Fruit fly (Drosophila melanogaster) whole organism, pupa: ENCODE data around the gene CG3984.

Source experiments
- CG10348 ChIP-seq: fragments of 200-800 bp; sonication (Bioruptor generic); IDR thresholded peaks from 2 replicates; pipeline ENCODE4 v1.3.6; 2022; ENCODE audit warnings: missing biosample characterization, missing genetic modification characterization
- CG12605 ChIP-seq: fragments of 200-800 bp; sonication (Bioruptor generic); IDR thresholded peaks from 2 replicates; pipeline ENCODE4 v1.3.6; 2022; ENCODE audit warnings: missing biosample characterization, missing genetic modification characterization
- CG13204 ChIP-seq: fragments of 200-800 bp; sonication (Bioruptor generic); optimal IDR thresholded peaks from 2 replicates; lab custom pipeline; 2018; ENCODE audit warnings: missing biosample characterization, mild to moderate bottlenecking, missing genetic modification characterization, moderate library complexity
- CG14655 ChIP-seq: fragments of 200-800 bp; sonication (Bioruptor generic); optimal IDR thresholded peaks from 3 replicates; lab custom pipeline; 2017; ENCODE audit warnings: mild to moderate bottlenecking, missing biosample characterization, missing genetic modification reagents, missing genetic modification characterization
- CG15710 ChIP-seq: fragments of 200-800 bp; sonication (Bioruptor generic); optimal IDR thresholded peaks from 2 replicates; lab custom pipeline; 2018; ENCODE audit warnings: missing biosample characterization, mild to moderate bottlenecking, missing genetic modification characterization, moderate library complexity
- CG17806 ChIP-seq: fragments of 200-800 bp; sonication (Bioruptor generic); optimal IDR thresholded peaks from 2 replicates; lab custom pipeline; 2018; ENCODE audit warnings: missing biosample characterization, mild to moderate bottlenecking, missing genetic modification characterization, moderate library complexity
- CG32121 ChIP-seq: fragments of 200-800 bp; sonication (Bioruptor generic); IDR thresholded peaks from 2 replicates; pipeline ENCODE4 v1.3.6; 2022; ENCODE audit warnings: missing biosample characterization, missing genetic modification characterization
- CG34367 ChIP-seq: fragments of 200-800 bp; sonication (Bioruptor generic); optimal IDR thresholded peaks from 2 replicates; lab custom pipeline; 2018; ENCODE audit warnings: missing biosample characterization, mild to moderate bottlenecking, missing genetic modification characterization
- CG4496 ChIP-seq: fragments of 200-800 bp; sonication (Bioruptor generic); IDR thresholded peaks from 3 replicates; pipeline ENCODE4 v1.3.6; 2022; ENCODE audit warnings: missing biosample characterization, missing genetic modification characterization
- CG8159 ChIP-seq: fragments of 200-800 bp; sonication (Bioruptor generic); optimal IDR thresholded peaks from 3 replicates; lab custom pipeline; 2018; ENCODE audit warnings: missing biosample characterization, mild to moderate bottlenecking, missing genetic modification characterization, moderate library complexity
- CG8301 ChIP-seq: fragments of 200-800 bp; sonication (Bioruptor generic); optimal IDR thresholded peaks from 2 replicates; lab custom pipeline; 2018; ENCODE audit warnings: missing biosample characterization, mild to moderate bottlenecking, missing genetic modification characterization
- CG9948 ChIP-seq: fragments of 200-800 bp; sonication (Bioruptor generic); optimal IDR thresholded peaks from 2 replicates; lab custom pipeline; 2018; ENCODE audit warnings: missing biosample characterization, mild to moderate bottlenecking, missing genetic modification characterization, moderate library complexity
- D1 ChIP-seq: fragments of 200-800 bp; sonication (Bioruptor generic); optimal IDR thresholded peaks from 2 replicates; lab custom pipeline; 2018; ENCODE audit warnings: missing biosample characterization, mild to moderate bottlenecking, missing genetic modification characterization, moderate library complexity
- EcR ChIP-seq: fragments of 200-800 bp; sonication (Bioruptor generic); optimal IDR thresholded peaks from 3 replicates; lab custom pipeline; 2019; ENCODE audit warnings: missing biosample characterization, missing genetic modification characterization, mild to moderate bottlenecking, moderate library complexity, missing genetic modification reagents
- Ets98B ChIP-seq: fragments of 200-800 bp; sonication (Bioruptor generic); IDR thresholded peaks from 2 replicates; pipeline ENCODE4 v1.3.6; 2022; ENCODE audit warnings: missing biosample characterization, missing genetic modification characterization
- Pif1A ChIP-seq: fragments of 200-800 bp; sonication (Bioruptor generic); optimal IDR thresholded peaks from 3 replicates; lab custom pipeline; 2016; ENCODE audit warnings: missing biosample characterization, missing genetic modification characterization
- Pif1B ChIP-seq: fragments of 200-800 bp; sonication (Bioruptor generic); optimal IDR thresholded peaks from 3 replicates; lab custom pipeline; 2016; ENCODE audit warnings: missing biosample characterization, missing genetic modification characterization
- Snoo ChIP-seq: fragments of 200-800 bp; sonication (Bioruptor generic); optimal IDR thresholded peaks from 3 replicates; lab custom pipeline; 2017; ENCODE audit warnings: missing biosample characterization, mild to moderate bottlenecking, missing genetic modification characterization, inconsistent platforms
- fd96Ca ChIP-seq: fragments of 200-800 bp; sonication (Bioruptor generic); IDR thresholded peaks from 3 replicates; pipeline ENCODE4 v1.3.6; 2022; ENCODE audit warnings: missing biosample characterization, missing genetic modification characterization
- gl ChIP-seq: fragments of 200-800 bp; sonication (Bioruptor generic); optimal IDR thresholded peaks from 2 replicates; lab custom pipeline; 2018; ENCODE audit warnings: missing biosample characterization, mild to moderate bottlenecking, missing genetic modification characterization
- rn ChIP-seq: fragments of 200-800 bp; sonication (Bioruptor generic); IDR thresholded peaks from 2 replicates; pipeline ENCODE4 v1.3.6; 2022; ENCODE audit warnings: missing biosample characterization, missing genetic modification characterization

The CG3984 gene

DNA sequence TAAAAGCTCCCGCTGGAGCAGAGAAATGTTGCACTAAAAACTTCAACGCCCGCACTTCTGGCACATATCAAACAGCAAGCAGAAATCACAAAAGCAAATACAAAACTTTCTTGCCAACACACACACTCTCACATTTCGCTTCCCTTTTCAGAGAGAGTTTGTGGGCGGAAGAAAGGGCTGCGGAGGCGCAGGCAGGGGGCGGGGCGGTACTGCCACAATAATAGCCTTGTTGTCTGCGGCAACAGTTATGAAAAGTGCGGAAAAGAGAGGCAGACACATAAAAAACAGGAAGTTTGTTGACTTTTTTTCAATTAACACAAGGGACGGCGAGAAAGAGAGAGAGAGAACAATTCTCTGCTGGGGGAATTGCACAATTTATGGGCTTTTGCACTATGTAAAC, 6.1 kb upstream of the CG3984 start:
- TF ChIP-seq EcR (GFP tag; lab: Kevin White, UChicago): peak; percentile 54
- no peak for TF ChIP-seq CG8301 (tag; lab: Kevin White, UChicago)
- peak; percentile 25 for TF ChIP-seq CG13204 (GFP tag; lab: Kevin White, UChicago)

DNA sequence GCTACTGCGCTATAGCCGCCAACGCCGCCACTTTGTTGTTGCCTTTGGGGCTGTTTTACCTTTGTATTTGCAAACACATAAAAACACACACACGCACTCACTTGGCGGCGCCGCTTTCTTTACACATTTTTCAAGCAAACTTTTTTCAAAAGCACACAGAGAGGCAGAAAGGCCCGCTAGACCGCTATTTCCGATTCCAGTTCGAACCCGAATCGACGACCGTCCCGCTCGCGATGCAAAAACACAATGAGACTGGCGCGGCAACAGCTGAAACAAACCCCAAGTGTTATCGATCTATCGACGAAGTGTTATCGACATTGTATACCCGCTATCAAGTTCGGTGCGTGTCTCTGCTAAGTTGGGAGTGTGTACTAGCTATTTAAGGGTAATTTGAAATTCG, 5.3 kb upstream of the CG3984 start, which contains the start of gene CG42788:
Gene CG42788, minus strand, starts transcription at position 250 of the 400 bp plus-strand sequence.
- TF ChIP-seq Pif1A (no peak), CG4496 (GFP tag; lab: Robert Waterston, UW) (no peak), Pif1B (GFP tag; lab: Kevin White, UChicago) (peak; percentile 33), EcR (GFP tag; lab: Kevin White, UChicago) (peak; percentile 59), Ets98B (GFP tag; lab: Robert Waterston, UW) (no peak), CG34367 (peak; percentile 15), fd96Ca (GFP tag; lab: Robert Waterston, UW) (no peak), CG10348 (GFP tag; lab: Robert Waterston, UW) (no peak), CG12605 (GFP tag; lab: Robert Waterston, UW) (no peak), CG9948 (tag; lab: Kevin White, UChicago) (peak; percentile 0), CG15710 (tag; lab: Kevin White, UChicago) (peak; percentile 33), rn (GFP tag; lab: Robert Waterston, UW) (no peak), CG8301 (tag; lab: Kevin White, UChicago) (no peak), Snoo (tag; lab: Kevin White, UChicago) (peak; percentile 80), CG13204 (GFP tag; lab: Kevin White, UChicago) (peak; percentile 82), gl (tag; lab: Kevin White, UChicago) (no peak), CG8159 (tag; lab: Kevin White, UChicago) (no peak)

DNA sequence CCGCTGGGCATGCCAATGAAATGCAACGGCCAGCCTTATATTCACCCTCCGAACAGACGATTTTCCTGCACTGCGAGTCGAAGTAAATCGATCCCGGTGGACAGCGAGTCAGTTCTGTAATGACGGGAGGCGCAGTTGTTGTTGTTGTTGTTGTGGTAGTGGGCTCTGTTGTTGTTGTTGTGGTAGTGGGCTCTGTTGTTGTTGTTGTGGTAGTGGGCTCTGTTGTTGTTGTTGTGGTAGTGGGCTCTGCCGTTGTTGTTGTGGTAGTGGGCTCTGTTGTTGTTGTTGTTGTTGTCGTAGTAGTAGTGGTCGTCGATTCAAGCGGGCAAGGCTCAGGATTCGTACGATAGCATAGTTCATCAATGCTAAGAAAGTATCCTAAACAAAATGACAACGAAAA, 933 bp upstream of the CG3984 start:
- TF ChIP-seq CG12605 (GFP tag; lab: Robert Waterston, UW) (no peak), fd96Ca (GFP tag; lab: Robert Waterston, UW) (no peak)
- TF ChIP-seq, all 21 proteins: peak for 0

DNA sequence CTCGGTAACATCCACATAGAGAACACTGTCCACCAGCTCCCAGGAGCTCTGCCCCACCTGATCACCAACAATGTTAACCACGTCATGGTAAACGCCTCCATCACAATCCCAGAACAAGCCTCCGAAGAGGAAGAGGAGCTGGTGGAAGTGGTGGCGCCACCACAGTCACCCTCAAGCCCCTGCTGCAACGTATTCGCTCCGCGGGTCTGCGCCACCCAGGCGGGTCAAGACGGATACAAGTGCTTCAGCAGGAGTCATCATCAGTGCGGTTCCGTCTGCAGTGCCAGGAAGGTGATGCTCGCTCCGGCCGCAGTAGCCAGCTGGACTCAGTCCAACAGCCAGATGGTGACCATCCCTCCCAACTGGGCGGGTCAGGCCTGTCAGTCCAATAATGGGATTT, 1.3 kb downstream of the CG3984 start:
- TF ChIP-seq CG17806 (tag; lab: Kevin White, UChicago) (no peak), rn (GFP tag; lab: Robert Waterston, UW) (no peak), CG32121 (no peak), Pif1A (no peak), Snoo (tag; lab: Kevin White, UChicago) (no peak)
- TF ChIP-seq, all 21 proteins: peak for 0

DNA sequence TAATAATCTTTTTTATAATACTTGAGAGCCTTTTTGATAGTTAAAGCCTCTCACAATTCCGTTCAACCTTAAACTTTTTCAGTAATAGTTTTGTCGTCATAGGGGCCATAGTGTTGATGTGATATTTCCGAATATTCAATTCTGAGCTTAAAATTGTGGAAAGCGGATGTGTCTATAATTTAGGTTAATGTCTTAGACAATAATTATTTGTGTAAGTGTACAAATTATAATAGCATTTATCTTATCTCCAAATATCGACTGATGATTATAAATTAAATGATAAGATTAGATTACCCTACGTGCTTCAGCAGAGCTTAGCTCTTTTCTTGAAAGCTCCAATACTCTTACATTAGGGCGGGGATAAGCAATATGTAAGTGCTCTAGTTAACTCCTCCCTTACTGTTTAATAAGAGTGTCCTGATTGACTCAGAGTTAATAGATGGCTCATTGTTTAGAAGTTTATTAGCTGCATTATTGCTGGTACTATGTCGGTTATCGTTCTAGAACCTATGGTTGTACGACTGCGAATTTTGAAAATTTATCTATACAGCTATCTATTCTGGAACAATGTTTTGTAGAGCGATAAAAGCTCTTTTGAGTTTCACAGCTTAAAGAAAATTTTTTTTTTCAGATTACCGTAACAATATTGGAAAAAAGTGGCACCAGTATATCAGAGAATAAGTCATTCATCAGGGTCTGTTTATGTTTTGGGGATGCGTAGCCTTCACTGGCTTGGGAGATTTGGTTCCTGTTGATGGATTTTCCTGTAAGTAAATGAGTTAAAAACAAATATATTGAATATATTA, 2.3 kb downstream of the CG3984 start:
- no peak for TF ChIP-seq Pif1B (GFP tag; lab: Kevin White, UChicago)
- no peak for TF ChIP-seq CG8159 (tag; lab: Kevin White, UChicago)
- TF ChIP-seq Snoo (tag; lab: Kevin White, UChicago): peak; percentile 21

DNA sequence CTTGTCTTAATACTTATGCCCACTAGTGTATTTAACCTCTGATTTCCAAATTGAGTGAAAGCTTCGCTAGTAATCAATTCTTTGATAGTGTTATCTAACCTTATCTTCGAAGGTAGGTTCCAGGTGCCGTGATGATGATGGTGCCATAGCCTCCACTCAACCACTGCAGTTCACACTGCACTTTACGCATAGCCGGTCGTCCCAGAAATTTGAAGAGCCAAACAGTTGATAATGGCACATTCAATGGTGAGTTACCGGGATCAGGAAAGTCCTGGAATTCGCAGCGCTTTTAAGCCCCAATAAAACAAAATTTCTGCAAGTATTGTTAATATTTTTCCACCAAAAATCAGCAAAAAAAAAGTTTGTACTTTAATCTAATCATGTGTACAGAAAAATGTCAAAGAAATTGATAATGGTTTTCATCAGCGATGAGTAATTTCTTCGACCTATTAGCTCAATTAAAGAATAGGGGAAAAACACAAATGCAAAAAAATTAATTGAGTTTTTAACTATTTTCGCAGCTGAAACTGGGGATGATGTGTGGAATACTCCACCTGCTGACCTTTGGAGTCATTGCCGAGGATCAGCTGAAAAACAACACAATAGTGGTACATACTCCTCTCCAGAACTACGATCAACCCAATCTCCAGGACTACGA, 3.0 kb downstream of the CG3984 start, which contains the start of gene CG3987:
Gene CG3987, plus strand, starts transcription at position 143 of the 658 bp plus-strand sequence.
- TF ChIP-seq CG13204 (GFP tag; lab: Kevin White, UChicago) (no peak), CG8159 (tag; lab: Kevin White, UChicago) (no peak), EcR (GFP tag; lab: Kevin White, UChicago) (peak; percentile 17)

DNA sequence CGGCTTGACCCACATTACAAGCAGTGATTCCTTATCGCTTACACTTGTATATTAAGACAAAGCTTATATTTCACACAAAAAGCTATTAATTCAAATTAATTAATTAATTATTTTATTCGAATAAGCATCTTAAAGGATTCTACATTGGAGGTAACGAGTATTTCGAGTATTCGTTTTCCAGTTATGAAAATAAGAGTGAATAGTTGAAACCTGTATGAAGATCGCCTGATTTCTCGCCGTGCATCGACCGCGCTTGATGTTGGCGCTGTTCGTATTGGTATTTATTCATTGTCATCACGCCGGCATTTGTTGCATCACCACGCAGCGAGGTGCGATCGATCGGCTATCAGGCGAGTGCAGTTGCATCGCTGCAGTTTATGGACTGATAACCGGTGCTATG, 8.5 kb downstream of the CG3984 start:
- TF ChIP-seq CG15710 (tag; lab: Kevin White, UChicago) (peak; percentile 77), CG9948 (tag; lab: Kevin White, UChicago) (peak; percentile 73), CG12605 (GFP tag; lab: Robert Waterston, UW) (peak; percentile 79; the same call in 1 of the 2 replicates), CG4496 (GFP tag; lab: Robert Waterston, UW) (peak; percentile 87), fd96Ca (GFP tag; lab: Robert Waterston, UW) (peak; percentile 80), Ets98B (GFP tag; lab: Robert Waterston, UW) (peak; percentile 88), EcR (GFP tag; lab: Kevin White, UChicago) (peak; percentile 5), CG13204 (GFP tag; lab: Kevin White, UChicago) (no peak), rn (GFP tag; lab: Robert Waterston, UW) (no peak), CG8159 (tag; lab: Kevin White, UChicago) (peak; percentile 75), gl (tag; lab: Kevin White, UChicago) (no peak), D1 (tag; lab: Kevin White, UChicago) (no peak), Pif1A (peak; percentile 56), CG8301 (tag; lab: Kevin White, UChicago) (no peak), CG17806 (tag; lab: Kevin White, UChicago) (peak; percentile 65), CG34367 (peak; percentile 66), CG32121 (peak; percentile 70; the same call in 1 of the 2 replicates), Snoo (tag; lab: Kevin White, UChicago) (peak; percentile 44), CG10348 (GFP tag; lab: Robert Waterston, UW) (no peak; the same call in 1 of the 2 replicates), Pif1B (GFP tag; lab: Kevin White, UChicago) (peak; percentile 66), CG14655 (GFP tag; lab: Kevin White, UChicago) (no peak)
